Worm (Caenorhabditis elegans) whole organism, L1 larva: Measurements from ENCODE around the gene H41C03.2.
A peak's percentile ranks its signal among the peaks of the same experiment; 100 is the strongest.
"Not testable (repeated sequence)": the region's sequence is repeated elsewhere in the genome, so short reads cannot be mapped to it uniquely, and the experiment has no call there.

Source experiments
- C16A3.4 ChIP-seq: fragments of 150-350 bp; optimal IDR thresholded peaks from 2 replicates; lab custom pipeline; 2014; ENCODE audit warnings: missing biosample characterization, missing genetic modification characterization
- F16B12.6 ChIP-seq: fragments of 150-350 bp; optimal IDR thresholded peaks from 2 replicates; lab custom pipeline; 2014; ENCODE audit warnings: missing biosample characterization, missing genetic modification characterization
- Y116A8C.19 ChIP-seq: sonication (generic microtip); optimal IDR thresholded peaks from 2 replicates; lab custom pipeline; 2016; ENCODE audit warnings: missing compliant biosample characterization, missing genetic modification characterization, borderline replicate concordance
- ama-1 ChIP-seq: fragments of 150-350 bp; optimal IDR thresholded peaks from 2 replicates; lab custom pipeline; 2014
- blmp-1 ChIP-seq: fragments of 150-350 bp; optimal IDR thresholded peaks from 2 replicates; lab custom pipeline; 2014; ENCODE audit warnings: missing biosample characterization, missing genetic modification characterization
- ceh-8 ChIP-seq: fragments of 200-800 bp; sonication (Bioruptor generic); optimal IDR thresholded peaks from 2 replicates; lab custom pipeline; 2018; ENCODE audit warnings: mild to moderate bottlenecking, missing genetic modification characterization, moderate library complexity, missing compliant biosample characterization
- ces-1 ChIP-seq: fragments of 150-350 bp; optimal IDR thresholded peaks from 2 replicates; lab custom pipeline; 2014; ENCODE audit warnings: missing biosample characterization, missing genetic modification reagents, missing genetic modification characterization
- dpl-1 ChIP-seq, 3 experiments: fragments of 150-350 bp in 2 of 3; sonication (generic microtip) in 1 of 3; optimal IDR thresholded peaks; 2 replicates each; lab custom pipeline; 2014 to 2017; ENCODE audit warnings: missing biosample characterization in 3 of 3, missing genetic modification characterization in 3 of 3, missing genetic modification reagents in 3 of 3
- dsc-1 ChIP-seq: sonication (generic microtip); optimal IDR thresholded peaks from 2 replicates; lab custom pipeline; 2016; ENCODE audit warnings: mild to moderate bottlenecking, missing genetic modification characterization, missing compliant biosample characterization
- efl-1 ChIP-seq, 4 experiments: fragments of 150-350 bp; optimal IDR thresholded peaks in 3 of 4; peaks in 1 of 4; 1 replicate in 1 of 4; 2 replicates in 3 of 4; lab custom pipeline; 2014; ENCODE audit warnings: missing biosample characterization in 2 of 4, missing genetic modification characterization in 2 of 4, missing genetic modification reagents in 2 of 4
- efl-3 ChIP-seq: fragments of 200-800 bp; sonication (Bioruptor generic); optimal IDR thresholded peaks from 2 replicates; lab custom pipeline; 2018; ENCODE audit warnings: mild to moderate bottlenecking, missing genetic modification characterization, missing compliant biosample characterization
- elt-3 ChIP-seq, 6 experiments: fragments of 150-350 bp in 1 of 6; sonication (generic microtip); optimal IDR thresholded peaks; 2 replicates each; lab custom pipeline; 2017 to 2018; ENCODE audit warnings: missing biosample characterization in 6 of 6, missing genetic modification characterization in 6 of 6, inconsistent platforms in 1 of 6
- fkh-10 ChIP-seq: sonication (generic microtip); optimal IDR thresholded peaks from 2 replicates; lab custom pipeline; 2017; ENCODE audit warnings: missing biosample characterization, missing genetic modification reagents, missing genetic modification characterization
- fkh-4 ChIP-seq: sonication (generic microtip); optimal IDR thresholded peaks from 2 replicates; lab custom pipeline; 2016; ENCODE audit warnings: missing compliant biosample characterization, missing genetic modification characterization, borderline replicate concordance
- fkh-8 ChIP-seq: sonication (generic microtip); optimal IDR thresholded peaks from 2 replicates; lab custom pipeline; 2016; ENCODE audit warnings: mild to moderate bottlenecking, missing genetic modification characterization, missing compliant biosample characterization
- fos-1 ChIP-seq: fragments of 150-350 bp; optimal IDR thresholded peaks from 2 replicates; lab custom pipeline; 2014; ENCODE audit warnings: missing biosample characterization, missing genetic modification characterization
- irx-1 ChIP-seq: sonication (generic microtip); optimal IDR thresholded peaks from 2 replicates; lab custom pipeline; 2016; ENCODE audit warnings: missing genetic modification characterization, missing compliant biosample characterization
- lin-13 ChIP-seq: fragments of 150-350 bp; optimal IDR thresholded peaks from 2 replicates; lab custom pipeline; 2014; ENCODE audit warnings: missing biosample characterization, missing genetic modification reagents, missing genetic modification characterization
- lin-14 ChIP-seq: fragments of 200-800 bp; sonication (Bioruptor generic); optimal IDR thresholded peaks from 2 replicates; lab custom pipeline; 2018; ENCODE audit warnings: mild to moderate bottlenecking, missing genetic modification characterization, moderate library complexity, missing compliant biosample characterization
- lin-35 ChIP-seq, 2 experiments: fragments of 150-350 bp; optimal IDR thresholded peaks; 2 replicates each; lab custom pipeline; 2014; ENCODE audit warnings: missing biosample characterization in 2 of 2, missing genetic modification characterization in 2 of 2, missing genetic modification reagents in 2 of 2
- lir-3 ChIP-seq: sonication (generic microtip); optimal IDR thresholded peaks from 2 replicates; lab custom pipeline; 2016; ENCODE audit warnings: mild to moderate bottlenecking, missing genetic modification characterization, moderate library complexity, missing compliant biosample characterization; ENCODE audit not compliant: poor library complexity
- lsy-2 ChIP-seq, 2 experiments: fragments of 150-350 bp; optimal IDR thresholded peaks; 2 replicates each; lab custom pipeline; 2014; ENCODE audit warnings: missing biosample characterization in 2 of 2, missing genetic modification characterization in 2 of 2
- mdl-1 ChIP-seq, 2 experiments: fragments of 150-350 bp; optimal IDR thresholded peaks; 2 replicates each; lab custom pipeline; 2014 to 2017; ENCODE audit warnings: missing biosample characterization in 2 of 2, missing genetic modification characterization in 2 of 2, inconsistent platforms in 1 of 2
- mef-2 ChIP-seq: fragments of 150-350 bp; optimal IDR thresholded peaks from 2 replicates; lab custom pipeline; 2014; ENCODE audit warnings: missing biosample characterization, missing genetic modification characterization
- mep-1 ChIP-seq: fragments of 150-350 bp; optimal IDR thresholded peaks from 2 replicates; lab custom pipeline; 2014; ENCODE audit warnings: missing biosample characterization, missing genetic modification characterization
- nhr-19 ChIP-seq: fragments of 200-800 bp; sonication (Bioruptor generic); conservative IDR thresholded peaks from 2 replicates; pipeline ENCODE4 v1.3.6; 2022; ENCODE audit warnings: missing genetic modification characterization, missing compliant biosample characterization
- nhr-20 ChIP-seq: sonication (generic microtip); optimal IDR thresholded peaks from 2 replicates; lab custom pipeline; 2016; ENCODE audit warnings: mild to moderate bottlenecking, missing genetic modification characterization, missing compliant biosample characterization
- nhr-28 ChIP-seq: fragments of 150-350 bp; optimal IDR thresholded peaks from 2 replicates; lab custom pipeline; 2014; ENCODE audit warnings: missing biosample characterization, missing genetic modification characterization
- nhr-71 ChIP-seq: sonication (generic microtip); optimal IDR thresholded peaks from 2 replicates; lab custom pipeline; 2016; ENCODE audit warnings: mild to moderate bottlenecking, missing genetic modification characterization, moderate library complexity, missing compliant biosample characterization
- nhr-85 ChIP-seq: sonication (generic microtip); peaks from one replicate; lab custom pipeline; 2016; ENCODE audit warnings: missing genetic modification characterization, inconsistent platforms, missing compliant biosample characterization
- nhr-90 ChIP-seq: sonication (generic microtip); optimal IDR thresholded peaks from 2 replicates; lab custom pipeline; 2016; ENCODE audit warnings: mild to moderate bottlenecking, missing genetic modification characterization, missing compliant biosample characterization; ENCODE audit not compliant: poor library complexity
- pax-3 ChIP-seq: fragments of 200-800 bp; sonication (Bioruptor generic); optimal IDR thresholded peaks from 2 replicates; lab custom pipeline; 2018; ENCODE audit warnings: mild to moderate bottlenecking, missing genetic modification characterization, moderate library complexity, missing compliant biosample characterization
- rnt-1 ChIP-seq: sonication (generic microtip); optimal IDR thresholded peaks from 2 replicates; lab custom pipeline; 2016; ENCODE audit warnings: mild to moderate bottlenecking, missing genetic modification characterization, moderate library complexity, missing compliant biosample characterization
- snu-23 ChIP-seq: sonication (generic microtip); optimal IDR thresholded peaks from 2 replicates; lab custom pipeline; 2016; ENCODE audit warnings: missing genetic modification characterization, missing compliant biosample characterization
- swsn-7 ChIP-seq: sonication (generic microtip); optimal IDR thresholded peaks from 2 replicates; lab custom pipeline; 2016; ENCODE audit warnings: missing genetic modification characterization, missing compliant biosample characterization
- unc-130 ChIP-seq: fragments of 150-350 bp; optimal IDR thresholded peaks from 2 replicates; lab custom pipeline; 2017; ENCODE audit warnings: missing biosample characterization, missing genetic modification characterization, inconsistent platforms
- xbp-1 ChIP-seq: sonication (generic microtip); optimal IDR thresholded peaks from 2 replicates; lab custom pipeline; 2016; ENCODE audit warnings: missing genetic modification characterization, missing compliant biosample characterization

H41C03.2 gene

DNA sequence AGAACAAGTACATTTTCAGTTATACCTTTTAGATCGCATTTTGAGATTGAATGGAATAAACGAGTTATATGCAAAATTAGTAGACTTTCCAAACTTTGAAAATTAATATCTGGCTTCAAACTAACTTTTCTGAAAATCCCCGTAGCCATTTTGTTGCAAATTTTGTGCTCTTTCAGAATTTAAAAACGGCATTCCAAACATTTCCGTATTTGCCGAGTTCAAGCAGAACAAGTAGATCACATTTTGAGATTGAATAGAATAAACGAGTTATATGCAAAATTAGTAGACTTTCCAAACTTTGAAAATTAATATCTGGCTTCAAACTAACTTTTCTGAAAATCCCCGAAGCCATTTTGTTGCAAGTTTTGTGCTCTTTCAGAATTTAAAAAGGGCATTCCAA is 24.6 kb upstream of the H41C03.2 start, which contains the start of gene F55C12.2:
Gene F55C12.2 (plus strand): TSS at position 301 of the 400 bp plus-strand sequence.
- TF ChIP-seq swsn-7, nhr-28, pax-3 (tag; lab: Kevin White, UChicago): not testable (repeated sequence)

DNA sequence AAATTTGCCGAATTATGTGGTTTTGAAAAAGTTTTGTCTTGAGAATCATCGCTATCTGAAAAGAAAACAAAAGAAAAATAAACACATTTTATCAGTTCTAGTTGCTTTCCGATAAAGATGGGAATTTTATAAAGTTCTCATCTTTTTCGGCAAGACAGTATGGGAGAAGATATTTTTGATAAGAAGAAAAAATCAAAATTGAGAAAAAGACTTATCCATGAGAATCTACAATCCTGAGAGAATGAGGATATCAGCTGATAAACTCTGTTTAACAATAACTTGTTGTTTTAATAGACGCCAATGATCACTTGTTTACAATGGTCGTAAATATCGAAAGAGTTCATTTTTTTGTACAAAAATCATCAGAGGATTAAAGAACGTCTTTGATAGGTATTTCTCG is 24.1 kb upstream of the H41C03.2 start, which contains the start of gene F55C12.6:
Gene F55C12.6 (minus strand): TSS at position 101 of the 400 bp plus-strand sequence.
- TF ChIP-seq snu-23 (GFP tag; lab: Kevin White, UChicago) (no peak), fkh-10 (GFP tag; lab: Kevin White, UChicago) (no peak), lin-14 (GFP tag; lab: Kevin White, UChicago) (no peak), mep-1 (tag; lab: Kevin White, UChicago) (no peak), irx-1 (tag; lab: Kevin White, UChicago) (no peak)

DNA sequence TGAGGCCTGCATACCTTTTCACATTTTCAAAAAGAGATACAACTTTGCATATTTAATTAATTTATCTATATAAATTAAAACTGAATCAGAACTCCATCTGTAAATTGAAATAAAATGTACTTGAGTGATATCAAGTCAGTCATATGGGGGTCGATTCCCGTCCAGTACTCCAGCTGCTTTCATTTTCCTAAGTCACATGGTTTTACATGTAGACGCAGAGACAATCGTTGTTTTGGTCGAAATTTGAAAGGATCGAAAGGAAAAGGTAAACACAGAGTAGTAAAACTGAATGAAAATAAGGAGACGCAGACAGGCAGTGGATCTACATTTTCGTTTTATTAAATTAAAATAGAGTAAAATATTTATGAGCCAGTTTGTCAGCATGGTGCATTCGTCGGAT is 22.2 kb upstream of the H41C03.2 start:
- TF ChIP-seq lin-13 (GFP tag; lab: Kevin White, UChicago) (peak; percentile 1), elt-3 (tag; optimal IDR thresholded peaks at IDR 0.05; lab: Kevin White, UChicago) (peak in 2 of 6 experiments; percentile 31 to 64), xbp-1 (tag; lab: Kevin White, UChicago) (no peak), efl-1 (optimal IDR thresholded peaks at IDR 0.05; lab: Kevin White, UChicago) (peak in 1 of 2 experiments; percentile 25), efl-1 (GFP tag; optimal IDR thresholded peaks at IDR 0.05 in 1 of 2; lab: Kevin White, UChicago) (peak; percentile 25 to 88), mdl-1 (tag; optimal IDR thresholded peaks at IDR 0.05; lab: Kevin White, UChicago) (peak in 1 of 2 experiments; percentile 78), snu-23 (GFP tag; lab: Kevin White, UChicago) (peak; percentile 70), ces-1 (GFP tag; lab: Kevin White, UChicago) (no peak), fkh-8 (tag; lab: Kevin White, UChicago) (peak; percentile 23), blmp-1 (tag; lab: Kevin White, UChicago) (peak; percentile 98), nhr-19 (peak; percentile 47; the same call in 1 of the 2 replicates), mef-2 (tag; lab: Kevin White, UChicago) (no peak), C16A3.4 (tag; lab: Kevin White, UChicago) (peak; percentile 58), nhr-20 (peak; percentile 77), dpl-1 (GFP tag; optimal IDR thresholded peaks at IDR 0.05; lab: Kevin White, UChicago) (peak in 2 of 3 experiments; percentile 33 to 39), nhr-85 (peak; percentile 90), dsc-1 (tag; lab: Kevin White, UChicago) (peak; percentile 36), irx-1 (tag; lab: Kevin White, UChicago) (peak; percentile 16), fos-1 (tag; lab: Kevin White, UChicago) (no peak), unc-130 (peak; percentile 43), lin-14 (GFP tag; lab: Kevin White, UChicago) (peak; percentile 79), fkh-4 (no peak), efl-3 (GFP tag; lab: Kevin White, UChicago) (no peak), nhr-90 (tag; lab: Kevin White, UChicago) (peak; percentile 30), lir-3 (tag; lab: Kevin White, UChicago) (peak; percentile 4), ama-1 (no peak), F16B12.6 (tag; lab: Kevin White, UChicago) (no peak), mep-1 (tag; lab: Kevin White, UChicago) (peak; percentile 82), rnt-1 (peak; percentile 40), nhr-71 (tag; lab: Kevin White, UChicago) (peak; percentile 71), Y116A8C.19 (tag; lab: Kevin White, UChicago) (no peak), lsy-2 (tag; optimal IDR thresholded peaks at IDR 0.05; lab: Kevin White, UChicago) (peak; percentile 35 to 49), lin-35 (GFP tag; optimal IDR thresholded peaks at IDR 0.05; lab: Kevin White, UChicago) (peak; percentile 17 to 74), nhr-28 (tag; lab: Kevin White, UChicago) (no peak), ceh-8 (GFP tag; lab: Kevin White, UChicago) (peak; percentile 43)
